Fruit fly (Drosophila melanogaster): Measurements from ENCODE around the gene toc.
A peak's percentile ranks its signal among the peaks of the same experiment; 100 is the strongest.

Gene toc

dm6 chr2L:3030350-3030749 lies 114.2 kb downstream of the toc start, which contains the start of gene GABPI:
Gene GABPI (plus strand): TSS chr2L:3030539.
- peak; percentile 22 for TF ChIP-seq BEAF-32 (GFP tag; optimal IDR thresholded peaks at IDR 0.05)
- no peak for TF ChIP-seq CG32772 (GFP tag; IDR thresholded peaks at IDR 0.05)
- peak; percentile 52 for TF ChIP-seq Med (GFP tag)
- TF ChIP-seq CG42726 (GFP tag; IDR thresholded peaks at IDR 0.05; ENCODE audit: partially characterized antibody), result peak; percentile 63; the same call in 1 of the 2 replicates
- no peak for TF ChIP-seq CG3726 (GFP tag; IDR thresholded peaks at IDR 0.05)
- TF ChIP-seq wek (GFP tag; optimal IDR thresholded peaks at IDR 0.05), result no peak
- TF ChIP-seq ro (GFP tag; IDR thresholded peaks at IDR 0.05), result no peak
- TF ChIP-seq CG4360 (GFP tag; IDR thresholded peaks at IDR 0.05), result peak; percentile 86
- no peak for TF ChIP-seq lmd (GFP tag; IDR thresholded peaks at IDR 0.05)
- no peak for TF ChIP-seq CG7928 (GFP tag; optimal IDR thresholded peaks at IDR 0.05)
- peak; percentile 35 for TF ChIP-seq CG4617 (GFP tag; optimal IDR thresholded peaks at IDR 0.05; ENCODE audit: borderline replicate concordance)
- TF ChIP-seq Ets97D (GFP tag; optimal IDR thresholded peaks at IDR 0.05), result peak; percentile 24
- TF ChIP-seq CG16863 (GFP tag; optimal IDR thresholded peaks at IDR 0.05), result no peak
- peak; percentile 86 for TF ChIP-seq Dp (GFP tag; optimal IDR thresholded peaks at IDR 0.05)
- peak; percentile 2 to 86 for TF ChIP-seq crp (GFP tag; optimal IDR thresholded peaks at IDR 0.05)
- peak; percentile 99 for TF ChIP-seq trem (tag; optimal IDR thresholded peaks at IDR 0.05)
- peak; percentile 22 for TF ChIP-seq CG10267 (tag; optimal IDR thresholded peaks at IDR 0.05)
- TF ChIP-seq fru (optimal IDR thresholded peaks at IDR 0.05), result no peak
- TF ChIP-seq Myb (GFP tag; optimal IDR thresholded peaks at IDR 0.05), result peak; percentile 63
- TF ChIP-seq CG17385 (GFP tag; optimal IDR thresholded peaks at IDR 0.05), result peak; percentile 43
- TF ChIP-seq CG33213 (GFP tag; optimal IDR thresholded peaks at IDR 0.05), result no peak
- TF ChIP-seq ind (GFP tag; optimal IDR thresholded peaks at IDR 0.05), result no peak
- no peak for TF ChIP-seq stc (GFP tag; IDR thresholded peaks at IDR 0.05)
- TF ChIP-seq cad (GFP tag; optimal IDR thresholded peaks at IDR 0.05), result peak; percentile 50
- TF ChIP-seq Rfx (GFP tag; IDR thresholded peaks at IDR 0.05), result peak; percentile 14; the same call in 1 of the 2 replicates
- no peak for TF ChIP-seq Jarid2 (GFP tag; optimal IDR thresholded peaks at IDR 0.05)
- peak; percentile 54 for TF ChIP-seq stwl (tag; optimal IDR thresholded peaks at IDR 0.05)
- no peak for TF ChIP-seq CG5180 (GFP tag; optimal IDR thresholded peaks at IDR 0.05)
- TF ChIP-seq pzg (GFP tag; optimal IDR thresholded peaks at IDR 0.05), result peak; percentile 56
- TF ChIP-seq CG13624 (GFP tag; optimal IDR thresholded peaks at IDR 0.05), result no peak
- no peak for TF ChIP-seq sima (GFP tag; optimal IDR thresholded peaks at IDR 0.05)
- TF ChIP-seq C15 (GFP tag; IDR thresholded peaks at IDR 0.05), result no peak
- TF ChIP-seq mld (GFP tag; IDR thresholded peaks at IDR 0.05; ENCODE audit: partially characterized antibody), result no peak
- peak; percentile 18 for TF ChIP-seq lilli (GFP tag; optimal IDR thresholded peaks at IDR 0.05)
- TF ChIP-seq NC2β (GFP tag; optimal IDR thresholded peaks at IDR 0.05), result no peak
- peak; percentile 24 for TF ChIP-seq fd102C (GFP tag; optimal IDR thresholded peaks at IDR 0.05)
- no peak for TF ChIP-seq dm (GFP tag; optimal IDR thresholded peaks at IDR 0.05)
- TF ChIP-seq Camta (GFP tag; optimal IDR thresholded peaks at IDR 0.05), result no peak
- TF ChIP-seq Dref (GFP tag; IDR thresholded peaks at IDR 0.05), result peak; percentile 37
- TF ChIP-seq nau (GFP tag; optimal IDR thresholded peaks at IDR 0.05), result no peak
- peak in 1 of 3 experiments; percentile 55 for TF ChIP-seq Stat92E (GFP tag; optimal IDR thresholded peaks at IDR 0.05)
- no peak for TF ChIP-seq CG2202 (tag; optimal IDR thresholded peaks at IDR 0.05)
- TF ChIP-seq vfl (GFP tag; optimal IDR thresholded peaks at IDR 0.05), result no peak
- no peak for TF ChIP-seq gfzf (GFP tag; optimal IDR thresholded peaks at IDR 0.05)
- no peak for TF ChIP-seq bcd (GFP tag; optimal IDR thresholded peaks at IDR 0.05)
- TF ChIP-seq z (GFP tag; IDR thresholded peaks at IDR 0.05), result no peak
- no peak for TF ChIP-seq Taf1 (GFP tag; IDR thresholded peaks at IDR 0.05)
- TF ChIP-seq CG17328 (GFP tag; IDR thresholded peaks at IDR 0.05), result no peak
- TF ChIP-seq TFAM (GFP tag; optimal IDR thresholded peaks at IDR 0.05), result no peak
- peak; percentile 24 for TF ChIP-seq CG12659 (GFP tag; optimal IDR thresholded peaks at IDR 0.05)
- peak; percentile 46; the same call in 1 of the 3 replicates for TF ChIP-seq Aef1 (GFP tag; IDR thresholded peaks at IDR 0.05)
